Fruit fly (Drosophila melanogaster) whole organism, pupa: ENCODE results near the gene twit.

Experiments
- CG12605 ChIP-seq: fragments of 200-800 bp; sonication (Bioruptor generic); IDR thresholded peaks from 2 replicates; pipeline ENCODE4 v1.3.6; 2022; ENCODE audit warnings: missing biosample characterization, missing genetic modification characterization
- CG13204 ChIP-seq: fragments of 200-800 bp; sonication (Bioruptor generic); optimal IDR thresholded peaks from 2 replicates; lab custom pipeline; 2018; ENCODE audit warnings: missing biosample characterization, mild to moderate bottlenecking, missing genetic modification characterization, moderate library complexity
- Ets98B ChIP-seq: fragments of 200-800 bp; sonication (Bioruptor generic); IDR thresholded peaks from 2 replicates; pipeline ENCODE4 v1.3.6; 2022; ENCODE audit warnings: missing biosample characterization, missing genetic modification characterization

DNA sequence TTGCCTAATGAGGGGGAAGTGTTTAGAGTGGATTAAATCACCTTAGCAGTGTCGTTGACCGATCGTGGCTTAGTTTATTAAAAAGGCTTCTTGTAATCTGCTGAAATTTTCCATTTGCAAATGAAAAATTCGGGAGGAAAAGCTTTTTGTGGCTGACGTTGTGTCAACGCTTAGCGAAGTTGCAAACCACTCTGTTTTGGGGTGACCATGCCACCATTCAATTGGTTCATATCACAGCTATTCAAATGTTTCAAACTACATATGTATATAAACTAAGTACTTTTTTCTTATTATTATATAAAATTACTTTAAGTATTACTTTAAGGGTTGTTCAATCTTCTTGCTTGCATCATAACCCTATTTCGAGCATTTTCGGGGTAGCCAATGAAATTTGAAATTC is 786 bp upstream of the twit start:
- TF ChIP-seq CG12605 (GFP tag; lab: Robert Waterston, UW) = no peak
- no peak for TF ChIP-seq Ets98B (GFP tag; lab: Robert Waterston, UW)
- no peak for TF ChIP-seq CG13204 (GFP tag; lab: Kevin White, UChicago)
